Fruit fly (Drosophila melanogaster) whole organism, adult: ENCODE measurements around the gene CG32573.
A peak's percentile ranks its signal among the peaks of the same experiment; 100 is the strongest.

Source experiments
- CG11617 ChIP-seq: fragments of 200-800 bp; sonication (Bioruptor generic); optimal IDR thresholded peaks from 2 replicates; lab custom pipeline; 2017; ENCODE audit warnings: mild to moderate bottlenecking, missing biosample characterization, missing genetic modification reagents, missing genetic modification characterization
- CG12768 ChIP-seq: fragments of 200-800 bp; sonication (Bioruptor generic); optimal IDR thresholded peaks from 2 replicates; lab custom pipeline; 2017; ENCODE audit warnings: missing biosample characterization, missing genetic modification characterization, mild to moderate bottlenecking, moderate library complexity, missing genetic modification reagents
- CG14711 ChIP-seq: fragments of 200-800 bp; sonication (Bioruptor generic); optimal IDR thresholded peaks from 2 replicates; lab custom pipeline; 2018; ENCODE audit warnings: missing biosample characterization, mild to moderate bottlenecking, missing genetic modification characterization, moderate library complexity
- CG1620 ChIP-seq: fragments of 200-800 bp; sonication (Bioruptor generic); optimal IDR thresholded peaks from 2 replicates; lab custom pipeline; 2016; ENCODE audit warnings: missing biosample characterization, missing genetic modification characterization
- CG33017 ChIP-seq: fragments of 200-800 bp; sonication (Bioruptor generic); optimal IDR thresholded peaks from 2 replicates; lab custom pipeline; 2018; ENCODE audit warnings: missing biosample characterization, mild to moderate bottlenecking, missing genetic modification characterization, moderate library complexity
- CG5204 ChIP-seq: fragments of 200-800 bp; sonication (Bioruptor generic); optimal IDR thresholded peaks from 2 replicates; lab custom pipeline; 2016; ENCODE audit warnings: missing biosample characterization, missing genetic modification characterization
- CG7045 ChIP-seq: fragments of 200-800 bp; sonication (Bioruptor generic); optimal IDR thresholded peaks from 2 replicates; lab custom pipeline; 2017; ENCODE audit warnings: missing biosample characterization, mild to moderate bottlenecking, missing genetic modification characterization
- CG7101 ChIP-seq: fragments of 200-800 bp; sonication (Bioruptor generic); optimal IDR thresholded peaks from 2 replicates; lab custom pipeline; 2018; ENCODE audit warnings: missing biosample characterization, mild to moderate bottlenecking, missing genetic modification characterization, moderate library complexity
- Clk ChIP-seq: fragments of 200-800 bp; sonication (Bioruptor generic); optimal IDR thresholded peaks from 2 replicates; lab custom pipeline; 2017; ENCODE audit warnings: missing biosample characterization, missing genetic modification characterization
- Crg-1 ChIP-seq: fragments of 200-800 bp; sonication (Bioruptor generic); optimal IDR thresholded peaks from 2 replicates; lab custom pipeline; 2016; ENCODE audit warnings: missing biosample characterization, missing genetic modification characterization
- Hr96 ChIP-seq: fragments of 200-800 bp; sonication (Bioruptor generic); optimal IDR thresholded peaks from 2 replicates; lab custom pipeline; 2016; ENCODE audit warnings: missing biosample characterization, missing genetic modification characterization
- Mnt ChIP-seq: fragments of 200-800 bp; sonication (Bioruptor generic); optimal IDR thresholded peaks from 2 replicates; lab custom pipeline; 2016; ENCODE audit warnings: missing biosample characterization, mild to moderate bottlenecking, missing genetic modification characterization
- bab1 ChIP-seq: fragments of 200-800 bp; sonication (Bioruptor generic); optimal IDR thresholded peaks from 3 replicates; lab custom pipeline; 2019; ENCODE audit warnings: missing biosample characterization, mild to moderate bottlenecking, missing genetic modification characterization, moderate library complexity
- cic ChIP-seq: fragments of 200-800 bp; sonication (Bioruptor generic); optimal IDR thresholded peaks from 2 replicates; lab custom pipeline; 2017; ENCODE audit warnings: missing biosample characterization, mild to moderate bottlenecking, missing genetic modification characterization, moderate library complexity
- cnc ChIP-seq, 2 experiments: fragments of >200 bp; optimal IDR thresholded peaks; 2 replicates each; lab custom pipeline; 2017
- kay ChIP-seq: fragments of 200-800 bp; sonication (Bioruptor generic); peaks from one replicate; lab custom pipeline; 2016; ENCODE audit warnings: missing biosample characterization, missing genetic modification characterization, borderline replicate concordance
- ovo ChIP-seq: fragments of 200-800 bp; sonication (Bioruptor generic); optimal IDR thresholded peaks from 2 replicates; lab custom pipeline; 2016; ENCODE audit warnings: missing biosample characterization, missing genetic modification characterization
- pad ChIP-seq: fragments of 200-800 bp; sonication (Bioruptor generic); optimal IDR thresholded peaks from 3 replicates; lab custom pipeline; 2017; ENCODE audit warnings: missing biosample characterization, missing genetic modification characterization, mild to moderate bottlenecking, moderate library complexity, missing genetic modification reagents
- tj ChIP-seq: fragments of 200-800 bp; sonication (Bioruptor generic); optimal IDR thresholded peaks from 3 replicates; lab custom pipeline; 2017; ENCODE audit warnings: missing biosample characterization, mild to moderate bottlenecking, missing genetic modification characterization, moderate library complexity
- toe ChIP-seq: fragments of 200-800 bp; sonication (Bioruptor generic); optimal IDR thresholded peaks from 2 replicates; lab custom pipeline; 2016; ENCODE audit warnings: missing biosample characterization, missing genetic modification characterization

CG32573 gene

DNA sequence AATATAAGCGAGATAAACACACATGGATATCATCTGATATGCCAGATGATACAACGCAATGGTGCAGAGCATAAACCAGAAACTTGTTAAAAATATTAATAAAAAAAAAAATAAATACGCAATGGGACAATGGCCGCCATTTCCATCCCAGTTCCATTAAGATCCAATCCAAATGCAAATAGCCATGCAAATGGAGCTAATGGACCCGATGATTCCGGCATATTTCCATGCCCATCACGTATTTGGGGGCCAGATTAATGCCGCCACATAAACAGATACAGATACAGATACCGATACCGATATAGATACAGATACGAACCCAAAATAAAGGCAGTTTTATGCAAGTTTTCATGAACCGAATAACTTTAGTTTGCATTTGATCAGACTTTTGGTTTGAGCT, 27.7 kb upstream of the CG32573 start:
- TF ChIP-seq cnc (optimal IDR thresholded peaks at IDR 0.05; lab: Kevin White, UChicago) (no peak), Hr96 (GFP tag; lab: Kevin White, UChicago) (no peak), kay (no peak), CG12768 (GFP tag; lab: Kevin White, UChicago) (no peak), CG11617 (no peak), CG5204 (no peak), Crg-1 (GFP tag; lab: Kevin White, UChicago) (no peak), CG1620 (GFP tag; lab: Kevin White, UChicago) (no peak), toe (no peak)

DNA sequence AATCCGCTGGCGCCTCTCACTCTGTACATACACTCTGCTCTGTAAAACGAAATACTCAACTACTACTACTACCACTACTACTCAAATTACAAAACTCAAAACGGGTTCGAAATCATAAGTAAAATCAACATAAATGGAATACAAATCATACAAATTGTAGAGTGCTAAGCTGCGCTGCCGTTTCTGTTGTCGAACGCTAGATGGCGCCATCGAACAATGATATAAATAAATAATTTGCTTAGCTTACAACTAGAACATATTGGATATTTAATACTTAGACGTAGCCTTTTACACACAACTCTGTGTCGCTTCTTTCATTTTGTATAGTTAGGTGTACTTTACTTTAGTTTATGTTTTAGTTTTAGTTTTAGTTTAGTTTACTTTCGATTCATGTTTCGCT, 26.7 kb upstream of the CG32573 start:
- TF ChIP-seq tj (GFP tag; lab: Kevin White, UChicago), result no peak
- no peak for TF ChIP-seq Mnt (GFP tag; lab: Kevin White, UChicago)
- TF ChIP-seq ovo, result no peak
- TF ChIP-seq bab1, result no peak
- TF ChIP-seq kay, result no peak
- TF ChIP-seq Clk (GFP tag; lab: Kevin White, UChicago), result no peak
- TF ChIP-seq toe, result no peak
- TF ChIP-seq cic (GFP tag; lab: Kevin White, UChicago), result no peak
- no peak for TF ChIP-seq CG7101 (tag; lab: Kevin White, UChicago)
- no peak for TF ChIP-seq CG12768 (GFP tag; lab: Kevin White, UChicago)
- no peak for TF ChIP-seq CG1620 (GFP tag; lab: Kevin White, UChicago)
- TF ChIP-seq CG14711 (tag; lab: Kevin White, UChicago), result no peak

DNA sequence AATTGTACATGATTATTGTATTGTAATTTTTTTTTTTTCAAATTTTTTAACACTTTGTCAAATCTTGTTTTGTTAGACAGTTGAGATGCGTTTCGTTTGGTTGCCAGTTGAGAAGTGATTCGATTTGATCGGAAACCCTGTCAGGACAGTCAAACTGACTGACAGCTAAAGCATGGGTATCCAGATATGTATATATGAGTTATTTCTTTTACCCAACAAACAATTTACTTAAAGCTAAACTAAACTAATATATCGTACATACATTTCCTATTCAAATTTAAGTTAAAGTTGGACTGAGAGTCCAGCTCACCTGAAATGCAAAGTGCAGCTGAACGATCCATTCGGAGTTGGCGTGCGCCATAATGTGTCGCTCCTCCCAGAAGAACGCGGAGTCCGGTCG, 19.0 kb upstream of the CG32573 start, which contains the start of gene CG9777:
CG9777 (minus strand) TSS at position 101 of the 400 bp plus-strand sequence.
- no peak for TF ChIP-seq cic (GFP tag; lab: Kevin White, UChicago)
- TF ChIP-seq Clk (GFP tag; lab: Kevin White, UChicago), result no peak
- TF ChIP-seq ovo, result no peak
- no peak for TF ChIP-seq CG11617
- TF ChIP-seq toe, result no peak
- no peak for TF ChIP-seq cnc (optimal IDR thresholded peaks at IDR 0.05; lab: Kevin White, UChicago)
- TF ChIP-seq bab1, result no peak
- TF ChIP-seq tj (GFP tag; lab: Kevin White, UChicago), result no peak
- TF ChIP-seq CG1620 (GFP tag; lab: Kevin White, UChicago), result no peak

dm6 chrX:16633181-16633957, 17.8 kb upstream of the CG32573 start:
- no peak for TF ChIP-seq kay
- TF ChIP-seq CG7045 (GFP tag; lab: Kevin White, UChicago), result peak; percentile 6
- TF ChIP-seq cic (GFP tag; lab: Kevin White, UChicago), result peak; percentile 78
- no peak for TF ChIP-seq bab1
- peak; percentile 97 for TF ChIP-seq Mnt (GFP tag; lab: Kevin White, UChicago)
- no peak for TF ChIP-seq CG7101 (tag; lab: Kevin White, UChicago)
- peak; percentile 10 for TF ChIP-seq pad
- peak; percentile 39 for TF ChIP-seq tj (GFP tag; lab: Kevin White, UChicago)
- peak; percentile 29 for TF ChIP-seq Hr96 (GFP tag; lab: Kevin White, UChicago)
- TF ChIP-seq ovo, result no peak
- peak; percentile 1 for TF ChIP-seq CG33017 (tag; lab: Kevin White, UChicago)
- no peak for TF ChIP-seq cnc (optimal IDR thresholded peaks at IDR 0.05; lab: Kevin White, UChicago)
- TF ChIP-seq toe, result peak; percentile 8
- no peak for TF ChIP-seq CG1620 (GFP tag; lab: Kevin White, UChicago)
- peak; percentile 96 for TF ChIP-seq CG12768 (GFP tag; lab: Kevin White, UChicago)
- peak; percentile 11 for TF ChIP-seq CG11617
- no peak for TF ChIP-seq CG14711 (tag; lab: Kevin White, UChicago)
- TF ChIP-seq Clk (GFP tag; lab: Kevin White, UChicago), result no peak
- peak; percentile 22 for TF ChIP-seq CG5204
- no peak for TF ChIP-seq Crg-1 (GFP tag; lab: Kevin White, UChicago)

DNA sequence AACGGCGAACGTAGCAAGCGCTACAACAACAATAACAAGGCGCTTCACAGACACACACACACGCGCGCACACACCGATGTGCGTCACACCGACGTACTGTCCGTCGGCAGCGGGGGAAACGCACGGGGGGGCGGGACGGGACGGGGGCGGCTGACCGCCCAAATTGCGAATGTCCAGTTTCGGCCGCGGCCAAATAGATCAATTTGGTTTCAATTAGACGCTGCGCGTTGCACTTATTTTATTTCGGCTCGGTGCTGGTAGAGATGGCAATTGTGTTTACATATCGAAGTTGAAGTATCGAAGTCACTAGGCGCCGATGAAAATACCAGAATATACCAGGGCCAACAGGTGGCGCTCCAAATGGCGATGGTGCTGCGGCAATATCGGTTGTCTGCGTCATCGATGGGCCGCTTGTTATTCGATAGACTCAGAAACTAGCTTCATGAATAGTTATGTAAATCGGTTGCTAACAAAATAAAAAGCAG, 14.0 kb upstream of the CG32573 start, which contains the start of gene Rok:
Rok (minus strand) TSS at position 309 of the 485 bp plus-strand sequence.
- TF ChIP-seq CG11617, result no peak
- peak; percentile 30 for TF ChIP-seq cic (GFP tag; lab: Kevin White, UChicago)
- peak; percentile 41 for TF ChIP-seq tj (GFP tag; lab: Kevin White, UChicago)

dm6 chrX:16637594-16638485, 13.3 kb upstream of the CG32573 start, which contains the start of gene RpS19a:
TSS of gene RpS19a (plus strand) at chrX:16637894.
- TF ChIP-seq CG14711 (tag; lab: Kevin White, UChicago), result peak; percentile 70
- TF ChIP-seq cnc (optimal IDR thresholded peaks at IDR 0.05; lab: Kevin White, UChicago), result no peak
- peak; percentile 77 for TF ChIP-seq CG12768 (GFP tag; lab: Kevin White, UChicago)
- no peak for TF ChIP-seq cic (GFP tag; lab: Kevin White, UChicago)
- TF ChIP-seq CG11617, result peak; percentile 94
- peak; percentile 65 for TF ChIP-seq CG5204
- TF ChIP-seq CG7101 (tag; lab: Kevin White, UChicago), result peak; percentile 94
- TF ChIP-seq toe, result peak; percentile 54
- peak; percentile 59 for TF ChIP-seq CG33017 (tag; lab: Kevin White, UChicago)
- TF ChIP-seq Hr96 (GFP tag; lab: Kevin White, UChicago), result peak; percentile 89
- TF ChIP-seq bab1, result peak; percentile 92
- peak; percentile 88 for TF ChIP-seq ovo
- TF ChIP-seq CG1620 (GFP tag; lab: Kevin White, UChicago), result peak; percentile 90
- TF ChIP-seq Mnt (GFP tag; lab: Kevin White, UChicago), result peak; percentile 93
- peak; percentile 58 for TF ChIP-seq CG7045 (GFP tag; lab: Kevin White, UChicago)
- TF ChIP-seq pad, result peak; percentile 82
- peak; percentile 67 for TF ChIP-seq tj (GFP tag; lab: Kevin White, UChicago)
- no peak for TF ChIP-seq kay
- TF ChIP-seq Clk (GFP tag; lab: Kevin White, UChicago), result peak; percentile 9
- peak; percentile 88 for TF ChIP-seq Crg-1 (GFP tag; lab: Kevin White, UChicago)
